Worm (Caenorhabditis elegans): ENCODE results near the gene set-23.

Gene set-23

DNA sequence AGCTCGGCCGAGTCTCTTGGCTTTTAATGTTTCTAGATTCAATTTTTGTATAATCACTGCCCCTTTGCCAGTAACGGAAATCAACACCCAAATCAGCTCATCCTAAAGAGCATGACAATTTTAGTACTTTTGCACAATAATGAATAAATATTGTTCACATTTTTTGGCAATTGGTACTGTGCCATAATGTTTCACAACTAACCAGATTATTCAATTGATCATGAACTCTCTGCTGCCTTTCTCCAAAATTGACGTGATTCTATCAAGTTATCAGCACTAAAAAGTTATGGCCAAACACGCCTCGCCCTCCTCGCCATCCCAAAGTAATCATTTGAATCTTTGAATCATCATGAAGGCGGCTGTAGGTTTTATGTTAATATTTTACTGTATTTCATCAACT is 39.6 kb upstream of the set-23 start, which contains the start of gene hpo-6:
hpo-6 (plus strand) TSS at position 301 of the 400 bp plus-strand sequence.
- TF ChIP-seq ceh-22 (tag; optimal IDR thresholded peaks at IDR 0.05) (no peak), unc-3 (GFP tag; conservative IDR thresholded peaks at IDR 0.05) (no peak), unc-3 (tag; optimal IDR thresholded peaks at IDR 0.05) (no peak), ttx-3 (tag; optimal IDR thresholded peaks at IDR 0.05) (no peak), ceh-14 (tag; optimal IDR thresholded peaks at IDR 0.05) (no peak), lim-6 (tag; optimal IDR thresholded peaks at IDR 0.05) (no peak), madf-2 (tag; optimal IDR thresholded peaks at IDR 0.05) (no peak), unc-55 (GFP tag; optimal IDR thresholded peaks at IDR 0.05) (no peak), F13H6.1 (tag; optimal IDR thresholded peaks at IDR 0.05) (no peak), K02D7.2 (tag; optimal IDR thresholded peaks at IDR 0.05) (no peak), hlh-13 (GFP tag; optimal IDR thresholded peaks at IDR 0.05) (no peak)

- no peak for TF ChIP-seq hlh-13 (GFP tag; optimal IDR thresholded peaks at IDR 0.05)
- TF ChIP-seq npax-4 (tag; optimal IDR thresholded peaks at IDR 0.05): no peak
- TF ChIP-seq lin-11 (tag; optimal IDR thresholded peaks at IDR 0.05): no peak
- TF ChIP-seq ceh-2 (tag; optimal IDR thresholded peaks at IDR 0.05): no peak
- no peak for TF ChIP-seq syd-9 (tag; optimal IDR thresholded peaks at IDR 0.05)
- no peak for TF ChIP-seq pax-1 (tag; optimal IDR thresholded peaks at IDR 0.05)
- TF ChIP-seq sdc-2 (tag; optimal IDR thresholded peaks at IDR 0.05): no peak
- TF ChIP-seq pqm-1 (tag; optimal IDR thresholded peaks at IDR 0.05): no peak
- no peak for TF ChIP-seq pros-1 (tag; optimal IDR thresholded peaks at IDR 0.05)
- TF ChIP-seq hlh-30 (tag; optimal IDR thresholded peaks at IDR 0.05; ENCODE audit: insufficient read depth): no peak
- TF ChIP-seq ceh-18 (tag; optimal IDR thresholded peaks at IDR 0.05): no peak
- TF ChIP-seq dmd-4 (tag; optimal IDR thresholded peaks at IDR 0.05; ENCODE audit: borderline replicate concordance): no peak
- no peak for TF ChIP-seq lim-6 (tag; optimal IDR thresholded peaks at IDR 0.05)
- TF ChIP-seq elt-2 (tag; optimal IDR thresholded peaks at IDR 0.05): no peak
- no peak for TF ChIP-seq fax-1 (tag; optimal IDR thresholded peaks at IDR 0.05)
- no peak for TF ChIP-seq F13H6.1 (tag; optimal IDR thresholded peaks at IDR 0.05)
- TF ChIP-seq ahr-1 (tag; optimal IDR thresholded peaks at IDR 0.05): no peak
- no peak for TF ChIP-seq eyg-1 (tag; optimal IDR thresholded peaks at IDR 0.05)
Observed at ce11 chrIV:1563476-1564131, 37.9 kb upstream of the set-23 start, which contains the start of gene Y41D4B.15. Y41D4B.15 (plus strand) TSS chrIV:1564081.

DNA sequence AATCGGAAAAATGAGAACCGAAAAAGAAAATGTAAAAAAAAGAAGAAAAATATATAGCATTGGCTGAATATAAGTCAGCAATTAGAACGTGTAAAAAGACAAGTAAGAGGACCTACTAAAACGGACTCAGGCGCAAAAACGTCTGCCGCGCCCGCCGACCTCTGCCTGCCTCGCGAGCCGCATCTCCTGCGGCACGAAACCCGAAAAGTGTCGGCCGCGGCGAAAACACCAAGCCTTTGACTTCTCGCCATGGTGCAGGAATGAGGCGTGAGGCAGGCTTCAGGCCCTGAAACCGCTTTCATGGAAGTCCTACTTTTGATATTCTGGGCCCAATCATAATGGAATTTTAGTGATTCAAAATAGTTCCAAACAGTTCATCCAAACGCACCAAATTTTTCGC is 35.7 kb upstream of the set-23 start:
- TF ChIP-seq nhr-11 (tag; optimal IDR thresholded peaks at IDR 0.05) (no peak), pqm-1 (tag; optimal IDR thresholded peaks at IDR 0.05) (no peak), nhr-232 (tag; optimal IDR thresholded peaks at IDR 0.05) (no peak), syd-9 (tag; optimal IDR thresholded peaks at IDR 0.05) (no peak), tbx-2 (tag; optimal IDR thresholded peaks at IDR 0.05) (no peak), fax-1 (tag; optimal IDR thresholded peaks at IDR 0.05) (no peak), sox-4 (tag; optimal IDR thresholded peaks at IDR 0.05) (no peak), zip-5 (tag; optimal IDR thresholded peaks at IDR 0.05) (no peak), unc-3 (GFP tag; conservative IDR thresholded peaks at IDR 0.05) (no peak), unc-3 (tag; optimal IDR thresholded peaks at IDR 0.05) (no peak), ceh-48 (tag; optimal IDR thresholded peaks at IDR 0.05) (no peak), hlh-30 (tag; optimal IDR thresholded peaks at IDR 0.05; ENCODE audit: insufficient read depth) (no peak), tbx-7 (tag; optimal IDR thresholded peaks at IDR 0.05) (no peak)

ce11 chrIV:1567577-1567976 is 33.9 kb upstream of the set-23 start:
- TF ChIP-seq dmd-4 (tag; optimal IDR thresholded peaks at IDR 0.05; ENCODE audit: borderline replicate concordance): no peak
- TF ChIP-seq nfya-1 (tag; optimal IDR thresholded peaks at IDR 0.05): peak; percentile 96

DNA sequence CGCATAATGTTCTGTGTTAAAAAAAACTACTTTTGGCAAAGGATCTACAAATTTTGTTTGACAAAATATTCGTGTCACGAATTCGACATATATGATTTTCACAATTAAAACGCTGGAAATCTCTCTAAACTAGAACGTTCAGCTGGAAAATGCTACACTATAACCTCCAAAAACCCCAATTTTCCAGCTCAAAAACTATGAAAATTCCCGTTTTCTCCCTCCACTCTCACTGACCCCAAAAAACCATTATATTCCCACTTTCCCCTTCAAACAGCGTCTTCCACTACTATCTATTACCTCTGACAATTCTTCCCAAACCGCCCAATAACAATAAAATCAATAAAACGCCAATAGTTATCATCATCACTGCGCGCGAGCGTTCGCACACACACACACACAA is 24.7 kb upstream of the set-23 start, which contains the start of gene Y41D4B.14:
Y41D4B.14 (plus strand) TSS at position 301 of the 400 bp plus-strand sequence.
- no peak for TF ChIP-seq ceh-48 (tag; optimal IDR thresholded peaks at IDR 0.05)
- no peak for TF ChIP-seq C08G9.2 (tag; optimal IDR thresholded peaks at IDR 0.05)
- no peak for TF ChIP-seq ceh-6 (GFP tag; optimal IDR thresholded peaks at IDR 0.05)
- no peak for TF ChIP-seq ceh-22 (tag; optimal IDR thresholded peaks at IDR 0.05)
- TF ChIP-seq ztf-16 (tag; optimal IDR thresholded peaks at IDR 0.05): no peak
- no peak for TF ChIP-seq odd-2 (tag; optimal IDR thresholded peaks at IDR 0.05)
- TF ChIP-seq hlh-8 (tag; optimal IDR thresholded peaks at IDR 0.05): no peak
- no peak for TF ChIP-seq pat-9 (tag; optimal IDR thresholded peaks at IDR 0.05)
- no peak for TF ChIP-seq unc-86 (tag; optimal IDR thresholded peaks at IDR 0.05)
- no peak for TF ChIP-seq ref-2 (tag; optimal IDR thresholded peaks at IDR 0.05)
- no peak for TF ChIP-seq syd-9 (tag; optimal IDR thresholded peaks at IDR 0.05)
- TF ChIP-seq ets-4 (tag; optimal IDR thresholded peaks at IDR 0.05): no peak
- no peak for TF ChIP-seq ceh-34 (tag; optimal IDR thresholded peaks at IDR 0.05)

Measured in whole organism, late embryonic.